Fruit fly (Drosophila melanogaster) whole organism, embryonic: ENCODE results near the gene CG17027.

Experiments used
- Blimp-1 ChIP-seq: fragments of 200-800 bp; sonication (Bioruptor generic); optimal IDR thresholded peaks from 3 replicates; lab custom pipeline; 2018; ENCODE audit warnings: missing biosample characterization, missing genetic modification characterization, mild to moderate bottlenecking, moderate library complexity, missing genetic modification reagents
- CG10267 ChIP-seq: fragments of 200-800 bp; sonication (Bioruptor generic); optimal IDR thresholded peaks from 2 replicates; lab custom pipeline; 2018; ENCODE audit warnings: missing biosample characterization, mild to moderate bottlenecking, missing genetic modification characterization, moderate library complexity
- CG10321 ChIP-seq: fragments of 200-800 bp; sonication (Bioruptor generic); IDR thresholded peaks from 2 replicates; pipeline ENCODE4 v1.3.6; 2022; ENCODE audit warnings: missing biosample characterization, missing genetic modification characterization
- CG11723 ChIP-seq: fragments of 200-800 bp; sonication (Bioruptor generic); optimal IDR thresholded peaks from 2 replicates; lab custom pipeline; 2017; ENCODE audit warnings: missing biosample characterization, mild to moderate bottlenecking, missing genetic modification characterization
- CG17829 ChIP-seq: fragments of 200-800 bp; optimal IDR thresholded peaks from 2 replicates; lab custom pipeline; 2019; ENCODE audit warnings: missing biosample characterization, mild to moderate bottlenecking, missing genetic modification characterization, moderate library complexity
- CG18262 ChIP-seq: fragments of 200-800 bp; optimal IDR thresholded peaks from 3 replicates; lab custom pipeline; 2019; ENCODE audit warnings: missing biosample characterization, mild to moderate bottlenecking, missing genetic modification characterization, moderate library complexity
- CG2712 ChIP-seq: fragments of 200-800 bp; optimal IDR thresholded peaks from 3 replicates; lab custom pipeline; 2019; ENCODE audit warnings: missing biosample characterization, mild to moderate bottlenecking, missing genetic modification characterization, moderate library complexity
- CG31441 ChIP-seq: fragments of 200-800 bp; sonication (Bioruptor generic); IDR thresholded peaks from 2 replicates; pipeline ENCODE4 v1.3.6; 2022; ENCODE audit warnings: missing biosample characterization, missing genetic modification characterization
- CG3838 ChIP-seq: fragments of 200-800 bp; sonication (Bioruptor generic); optimal IDR thresholded peaks from 3 replicates; lab custom pipeline; 2016; ENCODE audit warnings: missing biosample characterization, missing genetic modification characterization
- CG4328 ChIP-seq: fragments of 200-800 bp; sonication (Bioruptor generic); optimal IDR thresholded peaks from 3 replicates; lab custom pipeline; 2017; ENCODE audit warnings: missing biosample characterization, missing genetic modification reagents, missing genetic modification characterization
- CG4730 ChIP-seq: fragments of 200-800 bp; sonication (Bioruptor generic); IDR thresholded peaks from 2 replicates; pipeline ENCODE4 v1.3.6; 2022; ENCODE audit warnings: missing biosample characterization, missing genetic modification characterization
- CG6765 ChIP-seq: fragments of 200-800 bp; sonication (Bioruptor generic); optimal IDR thresholded peaks from 3 replicates; lab custom pipeline; 2017; ENCODE audit warnings: missing biosample characterization, mild to moderate bottlenecking, missing genetic modification characterization
- CG8089 ChIP-seq: fragments of 200-800 bp; sonication (Bioruptor generic); optimal IDR thresholded peaks from 3 replicates; lab custom pipeline; 2016; ENCODE audit warnings: missing biosample characterization, missing genetic modification characterization
- CG8388 ChIP-seq: fragments of 200-800 bp; sonication (Bioruptor generic); optimal IDR thresholded peaks from 2 replicates; lab custom pipeline; 2019; ENCODE audit warnings: missing biosample characterization, mild to moderate bottlenecking, missing genetic modification characterization, moderate library complexity
- CG9727 ChIP-seq: fragments of 200-800 bp; sonication (Bioruptor generic); optimal IDR thresholded peaks from 3 replicates; lab custom pipeline; 2017; ENCODE audit warnings: missing biosample characterization, mild to moderate bottlenecking, missing genetic modification characterization
- CG9797 ChIP-seq: fragments of 200-800 bp; sonication (Bioruptor generic); optimal IDR thresholded peaks from 3 replicates; lab custom pipeline; 2018; ENCODE audit warnings: missing biosample characterization, mild to moderate bottlenecking, missing genetic modification characterization
- CG9876 ChIP-seq: fragments of 200-800 bp; sonication (Bioruptor generic); optimal IDR thresholded peaks from 2 replicates; lab custom pipeline; 2016; ENCODE audit warnings: missing biosample characterization, missing genetic modification characterization
- CHES-1-like ChIP-seq: fragments of 200-800 bp; sonication (Bioruptor generic); optimal IDR thresholded peaks from 2 replicates; lab custom pipeline; 2016; ENCODE audit warnings: missing biosample characterization, missing genetic modification characterization
- Fer1 ChIP-seq: fragments of 200-800 bp; sonication (Bioruptor generic); optimal IDR thresholded peaks from 2 replicates; lab custom pipeline; 2017; ENCODE audit warnings: missing biosample characterization, mild to moderate bottlenecking, missing genetic modification characterization
- Fer3 ChIP-seq: fragments of 200-800 bp; sonication (Bioruptor generic); optimal IDR thresholded peaks from 2 replicates; lab custom pipeline; 2018; ENCODE audit warnings: missing biosample characterization, mild to moderate bottlenecking, missing genetic modification characterization, moderate library complexity
- HHEX ChIP-seq: fragments of 200-800 bp; sonication (Bioruptor generic); optimal IDR thresholded peaks from 3 replicates; lab custom pipeline; 2017; ENCODE audit warnings: missing biosample characterization, mild to moderate bottlenecking, missing genetic modification characterization, missing genetic modification reagents
- Hr3 ChIP-seq: fragments of 200-800 bp; sonication (Bioruptor generic); optimal IDR thresholded peaks from 3 replicates; lab custom pipeline; 2016; ENCODE audit warnings: missing biosample characterization, missing genetic modification characterization
- Nf-YC ChIP-seq: fragments of 200-800 bp; optimal IDR thresholded peaks from 3 replicates; lab custom pipeline; 2019; ENCODE audit warnings: missing biosample characterization, mild to moderate bottlenecking, missing genetic modification characterization, moderate library complexity
- Oli ChIP-seq: fragments of 200-800 bp; sonication (Bioruptor generic); optimal IDR thresholded peaks from 2 replicates; lab custom pipeline; 2018; ENCODE audit warnings: missing biosample characterization, mild to moderate bottlenecking, missing genetic modification characterization, moderate library complexity
- Ravus ChIP-seq: fragments of 200-800 bp; sonication (Bioruptor generic); IDR thresholded peaks from 2 replicates; pipeline ENCODE4 v1.3.6; 2022; ENCODE audit warnings: missing biosample characterization, missing genetic modification characterization
- Rfx ChIP-seq: fragments of 200-800 bp; sonication (Bioruptor generic); IDR thresholded peaks from 2 replicates; pipeline ENCODE4 v1.3.6; 2022; ENCODE audit warnings: missing biosample characterization, missing genetic modification characterization
- Scr ChIP-seq: fragments of 200-800 bp; sonication (Bioruptor generic); IDR thresholded peaks from 2 replicates; pipeline ENCODE4 v1.3.6; 2022; ENCODE audit warnings: missing biosample characterization, missing genetic modification characterization; ENCODE audit not compliant: partially characterized antibody
- Sox100B ChIP-seq: fragments of 200-800 bp; sonication (Bioruptor generic); optimal IDR thresholded peaks from 3 replicates; lab custom pipeline; 2018; ENCODE audit warnings: missing biosample characterization, mild to moderate bottlenecking, missing genetic modification characterization
- Xrp1 ChIP-seq: fragments of 200-800 bp; sonication (Bioruptor generic); IDR thresholded peaks from 2 replicates; pipeline ENCODE4 v1.3.6; 2022; ENCODE audit warnings: missing biosample characterization, missing genetic modification characterization
- abd-A ChIP-seq: fragments of 200-800 bp; sonication (Bioruptor generic); optimal IDR thresholded peaks from 3 replicates; lab custom pipeline; 2019; ENCODE audit warnings: missing biosample characterization, mild to moderate bottlenecking, missing genetic modification characterization, moderate library complexity
- ara ChIP-seq: fragments of 200-800 bp; sonication (Bioruptor generic); IDR thresholded peaks from 2 replicates; pipeline ENCODE4 v1.3.6; 2022; ENCODE audit warnings: missing biosample characterization, missing genetic modification characterization
- bbx ChIP-seq: fragments of 200-800 bp; sonication (Bioruptor generic); IDR thresholded peaks from 2 replicates; pipeline ENCODE4 v1.3.6; 2022; ENCODE audit warnings: missing biosample characterization, missing genetic modification characterization; ENCODE audit not compliant: partially characterized antibody
- danr ChIP-seq: fragments of 200-800 bp; sonication (Bioruptor generic); IDR thresholded peaks from 2 replicates; pipeline ENCODE4 v1.3.6; 2022; ENCODE audit warnings: missing biosample characterization, missing genetic modification characterization
- dmrt99B ChIP-seq: fragments of 200-800 bp; sonication (Bioruptor generic); optimal IDR thresholded peaks from 2 replicates; lab custom pipeline; 2018; ENCODE audit warnings: missing biosample characterization, mild to moderate bottlenecking, missing genetic modification characterization, moderate library complexity
- emc ChIP-seq: fragments of 200-800 bp; sonication (Bioruptor generic); optimal IDR thresholded peaks from 2 replicates; lab custom pipeline; 2016; ENCODE audit warnings: missing biosample characterization, missing genetic modification characterization
- en ChIP-seq: fragments of 200-800 bp; sonication (Bioruptor generic); optimal IDR thresholded peaks from 2 replicates; lab custom pipeline; 2016; ENCODE audit warnings: missing biosample characterization, missing genetic modification characterization
- hbn ChIP-seq: fragments of 200-800 bp; sonication (Bioruptor generic); IDR thresholded peaks from 2 replicates; pipeline ENCODE4 v1.3.6; 2022; ENCODE audit warnings: missing biosample characterization, missing genetic modification characterization; ENCODE audit not compliant: partially characterized antibody
- her ChIP-seq: fragments of 200-800 bp; sonication (Bioruptor generic); optimal IDR thresholded peaks from 2 replicates; lab custom pipeline; 2016; ENCODE audit warnings: missing biosample characterization, missing genetic modification characterization
- knrl ChIP-seq: fragments of 200-800 bp; sonication (Bioruptor generic); IDR thresholded peaks from 3 replicates; pipeline ENCODE4 v1.3.6; 2022; ENCODE audit warnings: missing biosample characterization, missing genetic modification characterization; ENCODE audit not compliant: partially characterized antibody
- nerfin-2 ChIP-seq: fragments of 200-800 bp; sonication (Bioruptor generic); IDR thresholded peaks from 2 replicates; pipeline ENCODE4 v1.3.6; 2022; ENCODE audit warnings: missing biosample characterization, missing genetic modification characterization; ENCODE audit not compliant: partially characterized antibody
- odd ChIP-seq: fragments of 200-800 bp; sonication (Bioruptor generic); optimal IDR thresholded peaks from 2 replicates; lab custom pipeline; 2017; ENCODE audit warnings: missing biosample characterization, mild to moderate bottlenecking, missing genetic modification characterization
- pan ChIP-seq, 4 experiments: fragments of >200 bp in 3 of 4; fragments of 200-800 bp in 1 of 4; sonication (Bioruptor generic) in 1 of 4; optimal IDR thresholded peaks in 3 of 4; IDR thresholded peaks in 1 of 4; 2 replicates each; pipeline versions ENCODE4 v1.3.6 to Lab custom; 2017 to 2022; ENCODE audit warnings: missing biosample characterization in 2 of 4, missing genetic modification characterization in 2 of 4, mixed read lengths in 1 of 4
- phol ChIP-seq: fragments of 200-800 bp; sonication (Bioruptor generic); optimal IDR thresholded peaks from 3 replicates; lab custom pipeline; 2018; ENCODE audit warnings: missing biosample characterization, mild to moderate bottlenecking, missing genetic modification characterization, moderate library complexity
- row ChIP-seq: fragments of 200-800 bp; sonication (Bioruptor generic); IDR thresholded peaks from 3 replicates; pipeline ENCODE4 v1.3.6; 2022; ENCODE audit warnings: missing biosample characterization, missing genetic modification characterization
- run ChIP-seq: fragments of 200-800 bp; sonication (Bioruptor generic); optimal IDR thresholded peaks from 3 replicates; lab custom pipeline; 2018; ENCODE audit warnings: missing biosample characterization, mild to moderate bottlenecking, missing genetic modification characterization
- shn ChIP-seq: fragments of 200-800 bp; sonication (Bioruptor generic); optimal IDR thresholded peaks from 3 replicates; lab custom pipeline; 2016; ENCODE audit warnings: missing biosample characterization, missing genetic modification characterization
- slp2 ChIP-seq: fragments of 200-800 bp; sonication (Bioruptor generic); optimal IDR thresholded peaks from 2 replicates; lab custom pipeline; 2016; ENCODE audit warnings: missing biosample characterization, missing genetic modification characterization
- so ChIP-seq: fragments of 200-800 bp; sonication (Bioruptor generic); IDR thresholded peaks from 3 replicates; pipeline ENCODE4 v1.3.6; 2022; ENCODE audit warnings: missing biosample characterization, missing genetic modification characterization
- sr ChIP-seq: fragments of 200-800 bp; sonication (Bioruptor generic); IDR thresholded peaks from 3 replicates; pipeline ENCODE4 v1.3.6; 2022; ENCODE audit warnings: missing biosample characterization, missing genetic modification characterization
- tgo ChIP-seq: fragments of 200-800 bp; sonication (Bioruptor generic); IDR thresholded peaks from 3 replicates; pipeline ENCODE4 v1.3.6; 2022; ENCODE audit warnings: missing biosample characterization, missing genetic modification characterization
- wor ChIP-seq: fragments of 200-800 bp; sonication (Bioruptor generic); IDR thresholded peaks from 2 replicates; pipeline ENCODE4 v1.3.6; 2022; ENCODE audit warnings: missing biosample characterization, missing genetic modification characterization

Gene CG17027

DNA sequence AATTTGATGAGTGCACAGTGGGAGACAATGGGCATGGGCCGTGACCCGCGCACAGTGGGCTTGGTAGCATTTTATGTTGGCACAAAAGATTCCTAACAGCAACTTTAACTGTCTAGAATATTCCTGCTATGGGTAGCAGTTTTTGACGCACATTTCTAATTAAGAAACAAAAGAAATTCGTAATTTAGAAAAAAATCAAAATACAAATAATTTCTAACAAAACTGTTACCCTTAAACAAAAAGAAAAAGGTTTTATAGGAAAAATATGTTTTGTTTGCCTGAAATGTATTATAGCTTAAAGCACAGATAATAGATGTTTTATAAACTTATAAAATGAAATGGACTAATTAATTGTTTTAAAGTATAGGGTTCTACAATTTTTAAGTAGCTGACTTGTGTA is 37.0 kb downstream of the CG17027 start (continued):
- TF ChIP-seq CG11723 (GFP tag; lab: Kevin White, UChicago) (no peak), emc (GFP tag; lab: Kevin White, UChicago) (no peak), slp2 (GFP tag; lab: Kevin White, UChicago) (no peak), CG10321 (GFP tag; lab: Robert Waterston, UW) (no peak), danr (GFP tag; lab: Robert Waterston, UW) (no peak), bbx (GFP tag; lab: Robert Waterston, UW) (no peak), CHES-1-like (GFP tag; lab: Kevin White, UChicago) (no peak), CG31441 (GFP tag; lab: Robert Waterston, UW) (0 out of 2 replicates have a peak, but pooled peaks have one; percentile 16), Fer1 (no peak), phol (tag; lab: Kevin White, UChicago) (peak; percentile 26), tgo (GFP tag; lab: Robert Waterston, UW) (no peak), abd-A (tag; lab: Kevin White, UChicago) (no peak), CG9727 (peak; percentile 23), CG10267 (tag; lab: Kevin White, UChicago) (peak; percentile 46), row (GFP tag; lab: Robert Waterston, UW) (0 out of 3 replicates have a peak, but pooled peaks have one; percentile 24), ara (GFP tag; lab: Robert Waterston, UW) (no peak), CG3838 (GFP tag; lab: Kevin White, UChicago) (no peak), Scr (GFP tag; lab: Robert Waterston, UW) (no peak), CG2712 (tag; lab: Kevin White, UChicago) (peak; percentile 43), Sox100B (GFP tag; lab: Kevin White, UChicago) (peak; percentile 31), Blimp-1 (peak; percentile 46), en (GFP tag; lab: Kevin White, UChicago) (no peak), Ravus (GFP tag; lab: Robert Waterston, UW) (no peak), HHEX (GFP tag; lab: Kevin White, UChicago) (no peak), CG18262 (tag; lab: Kevin White, UChicago) (peak; percentile 54), her (no peak), CG9876 (no peak), sr (GFP tag; lab: Robert Waterston, UW) (no peak), knrl (GFP tag; lab: Robert Waterston, UW) (no peak), run (tag; lab: Kevin White, UChicago) (no peak), nerfin-2 (no peak), Nf-YC (tag; lab: Kevin White, UChicago) (no peak), odd (GFP tag; lab: Kevin White, UChicago) (no peak), CG8388 (GFP tag; lab: Kevin White, UChicago) (peak; percentile 1), Rfx (GFP tag; lab: Robert Waterston, UW) (no peak), CG6765 (GFP tag; lab: Kevin White, UChicago) (no peak), CG9797 (GFP tag; lab: Kevin White, UChicago) (no peak), pan (optimal IDR thresholded peaks at IDR 0.05; lab: Kevin White, UChicago) (no peak), pan (GFP tag; optimal IDR thresholded peaks at IDR 0.05 in 1 of 2, IDR thresholded peaks at IDR 0.05 in 1 of 2) (no peak), CG17829 (tag; lab: Kevin White, UChicago) (no peak), Hr3 (no peak), so (no peak), Xrp1 (peak; percentile 36), Fer3 (tag; lab: Kevin White, UChicago) (no peak), dmrt99B (tag; lab: Kevin White, UChicago) (peak; percentile 11), hbn (no peak), shn (GFP tag; lab: Kevin White, UChicago) (no peak), wor (GFP tag; lab: Robert Waterston, UW) (no peak), CG4328 (no peak), CG8089 (GFP tag; lab: Kevin White, UChicago) (no peak), CG4730 (no peak), Oli (tag; lab: Kevin White, UChicago) (no peak)
